Fruit fly (Drosophila melanogaster): Measurements from ENCODE around the gene CCT2.

DNA sequence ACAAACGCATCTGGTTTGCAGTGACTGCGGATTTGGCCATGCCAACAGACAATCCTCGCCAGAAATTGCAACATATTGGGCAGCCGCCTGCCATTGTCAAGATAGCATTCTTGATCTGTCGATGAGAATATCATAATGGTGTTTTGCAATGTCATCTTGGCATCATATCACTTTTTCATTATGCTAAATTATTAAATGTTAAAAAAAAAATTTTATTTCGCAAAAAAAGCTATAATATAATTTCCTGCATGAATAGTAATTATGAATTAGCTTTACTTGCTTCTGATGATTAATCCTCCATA lies 695 bp downstream of the CCT2 start:
- TF ChIP-seq sima (GFP tag; optimal IDR thresholded peaks at IDR 0.05), result no peak
- no peak for TF ChIP-seq insv (GFP tag; optimal IDR thresholded peaks at IDR 0.05)
- no peak for TF ChIP-seq sd (tag; optimal IDR thresholded peaks at IDR 0.05)
- no peak for TF ChIP-seq Med (GFP tag)
- TF ChIP-seq CG9437 (GFP tag; optimal IDR thresholded peaks at IDR 0.05), result no peak
